Worm (Caenorhabditis elegans) whole organism, L4 larva: Measurements from ENCODE around the gene F37C12.14.

ENCODE experiments used
- F49E8.2 ChIP-seq: sonication (generic microtip); optimal IDR thresholded peaks from 2 replicates; lab custom pipeline; 2016; ENCODE audit warnings: missing compliant biosample characterization, mild to moderate bottlenecking, missing genetic modification characterization, borderline replicate concordance
- T20F7.1 ChIP-seq: fragments of 200-800 bp; sonication (Bioruptor generic); optimal IDR thresholded peaks from 2 replicates; lab custom pipeline; 2018; ENCODE audit warnings: mild to moderate bottlenecking, missing genetic modification characterization, missing compliant biosample characterization
- Y105C5A.15 ChIP-seq: fragments of 200-800 bp; sonication (Bioruptor generic); IDR thresholded peaks from 2 replicates; pipeline ENCODE4 v1.3.6; 2022; ENCODE audit warnings: missing genetic modification characterization, missing compliant biosample characterization
- Y48G9A.11 ChIP-seq: fragments of 200-800 bp; sonication (Bioruptor generic); IDR thresholded peaks from 2 replicates; pipeline ENCODE4 v1.3.6; 2022; ENCODE audit warnings: missing genetic modification reagents, missing genetic modification characterization, missing compliant biosample characterization
- Y75B8A.6 ChIP-seq: fragments of 200-800 bp; sonication (Bioruptor generic); IDR thresholded peaks from 2 replicates; pipeline ENCODE4 v1.3.6; 2022; ENCODE audit warnings: missing genetic modification reagents, missing genetic modification characterization, missing compliant biosample characterization
- ZK337.2 ChIP-seq: fragments of 200-800 bp; sonication (Bioruptor generic); IDR thresholded peaks from 2 replicates; pipeline ENCODE4 v1.3.6; 2022; ENCODE audit warnings: missing genetic modification reagents, missing genetic modification characterization, missing compliant biosample characterization
- ama-1 ChIP-seq: fragments of 150-350 bp; optimal IDR thresholded peaks from 2 replicates; lab custom pipeline; 2014; ENCODE audit warnings: inconsistent platforms, mixed read lengths
- arid-1 ChIP-seq: fragments of 200-800 bp; sonication (Bioruptor generic); conservative IDR thresholded peaks from 2 replicates; pipeline ENCODE4 v1.3.6; 2022; ENCODE audit warnings: missing genetic modification reagents, missing genetic modification characterization, missing compliant biosample characterization
- attf-4 ChIP-seq: sonication (generic microtip); optimal IDR thresholded peaks from 3 replicates; lab custom pipeline; 2017; ENCODE audit warnings: missing biosample characterization, missing genetic modification characterization
- ceh-44 ChIP-seq: fragments of 200-800 bp; sonication (Bioruptor generic); IDR thresholded peaks from 2 replicates; pipeline ENCODE4 v1.3.6; 2022; ENCODE audit warnings: missing genetic modification reagents, missing genetic modification characterization, missing compliant biosample characterization
- cey-2 ChIP-seq: sonication (generic microtip); optimal IDR thresholded peaks from 3 replicates; lab custom pipeline; 2017; ENCODE audit warnings: missing genetic modification characterization, mild to moderate bottlenecking, missing compliant biosample characterization, antibody characterized with exemption, borderline replicate concordance; ENCODE audit not compliant: insufficient read depth
- ctbp-1 ChIP-seq: fragments of 200-800 bp; sonication (Bioruptor generic); IDR thresholded peaks from 2 replicates; pipeline ENCODE4 v1.3.6; 2022; ENCODE audit warnings: missing genetic modification reagents, missing genetic modification characterization, missing compliant biosample characterization
- dve-1 ChIP-seq: sonication (generic microtip); optimal IDR thresholded peaks from 2 replicates; lab custom pipeline; 2017; ENCODE audit warnings: antibody characterized with exemption, mild to moderate bottlenecking, missing genetic modification characterization, missing compliant biosample characterization; ENCODE audit not compliant: insufficient read depth
- egl-27 ChIP-seq: sonication (generic microtip); optimal IDR thresholded peaks from 3 replicates; lab custom pipeline; 2017; ENCODE audit warnings: missing biosample characterization, missing genetic modification reagents, missing genetic modification characterization
- egl-43 ChIP-seq: fragments of 200-800 bp; sonication (Bioruptor generic); IDR thresholded peaks from 2 replicates; pipeline ENCODE4 v1.3.6; 2022; ENCODE audit warnings: missing genetic modification reagents, missing genetic modification characterization, missing compliant biosample characterization
- fkh-10 ChIP-seq: fragments of 150-350 bp; optimal IDR thresholded peaks from 2 replicates; lab custom pipeline; 2014; ENCODE audit warnings: missing biosample characterization, missing genetic modification reagents, missing genetic modification characterization
- hlh-11 ChIP-seq: fragments of 200-800 bp; sonication (Bioruptor generic); optimal IDR thresholded peaks from 2 replicates; lab custom pipeline; 2018; ENCODE audit warnings: mild to moderate bottlenecking, missing genetic modification characterization, missing compliant biosample characterization
- hlh-30 ChIP-seq: sonication (generic microtip); optimal IDR thresholded peaks from 2 replicates; lab custom pipeline; 2017; ENCODE audit warnings: antibody characterized with exemption, mild to moderate bottlenecking, missing genetic modification characterization, missing compliant biosample characterization; ENCODE audit not compliant: insufficient read depth
- lim-7 ChIP-seq: fragments of 200-800 bp; sonication (Bioruptor generic); IDR thresholded peaks from 2 replicates; pipeline ENCODE4 v1.3.6; 2022; ENCODE audit warnings: missing genetic modification characterization, missing compliant biosample characterization
- lin-1 ChIP-seq: fragments of 200-800 bp; sonication (Bioruptor generic); IDR thresholded peaks from 2 replicates; pipeline ENCODE4 v1.3.6; 2022; ENCODE audit warnings: missing genetic modification reagents, missing genetic modification characterization, missing compliant biosample characterization
- lin-13 ChIP-seq: fragments of 150-350 bp; optimal IDR thresholded peaks from 2 replicates; lab custom pipeline; 2014; ENCODE audit warnings: missing biosample characterization, missing genetic modification reagents, missing genetic modification characterization
- lin-38 ChIP-seq: fragments of 200-800 bp; sonication (Bioruptor generic); IDR thresholded peaks from 2 replicates; pipeline ENCODE4 v1.3.6; 2022; ENCODE audit warnings: missing genetic modification reagents, missing genetic modification characterization, missing compliant biosample characterization
- lsy-2 ChIP-seq, 2 experiments: fragments of 150-350 bp in 1 of 2; sonication (generic microtip) in 1 of 2; optimal IDR thresholded peaks; 2 replicates each; lab custom pipeline; 2014 to 2017; ENCODE audit warnings: missing biosample characterization in 2 of 2, missing genetic modification characterization in 2 of 2
- madf-5 ChIP-seq, 2 experiments: fragments of 200-800 bp; sonication (Bioruptor generic); IDR thresholded peaks; 2 replicates each; pipeline ENCODE4 v1.3.6; 2022; ENCODE audit warnings: missing compliant biosample characterization in 2 of 2, missing genetic modification characterization in 2 of 2
- mdt-29 ChIP-seq: fragments of 200-800 bp; sonication (Bioruptor generic); IDR thresholded peaks from 2 replicates; pipeline ENCODE4 v1.3.6; 2022; ENCODE audit warnings: missing genetic modification reagents, missing genetic modification characterization, missing compliant biosample characterization
- mes-2 ChIP-seq: sonication (generic microtip); optimal IDR thresholded peaks from 2 replicates; lab custom pipeline; 2016; ENCODE audit warnings: missing genotype, mild to moderate bottlenecking, missing genetic modification characterization, missing compliant biosample characterization; ENCODE audit not compliant: poor library complexity, severe bottlenecking
- nhr-237 ChIP-seq: sonication (generic microtip); optimal IDR thresholded peaks from 2 replicates; lab custom pipeline; 2017; ENCODE audit warnings: missing biosample characterization, missing genetic modification characterization
- pha-4 ChIP-seq, 2 experiments: fragments of 150-350 bp in 1 of 2; fragments of 200-800 bp in 1 of 2; sonication (Bioruptor generic) in 1 of 2; IDR thresholded peaks in 1 of 2; optimal IDR thresholded peaks in 1 of 2; 2 replicates each; pipeline versions ENCODE4 v1.3.6 to Lab custom; 2014 to 2022; ENCODE audit warnings: missing genetic modification characterization in 2 of 2, missing genetic modification reagents in 2 of 2, missing biosample characterization in 1 of 2, missing compliant biosample characterization in 1 of 2
- php-3 ChIP-seq: fragments of 200-800 bp; sonication (Bioruptor generic); IDR thresholded peaks from 2 replicates; pipeline ENCODE4 v1.3.6; 2022; ENCODE audit warnings: missing genetic modification reagents, missing genetic modification characterization, missing compliant biosample characterization
- pqm-1 ChIP-seq: sonication (generic microtip); optimal IDR thresholded peaks from 2 replicates; lab custom pipeline; 2017; ENCODE audit warnings: missing biosample characterization, missing genetic modification characterization
- saeg-2 ChIP-seq: fragments of 200-800 bp; sonication (Bioruptor generic); IDR thresholded peaks from 2 replicates; pipeline ENCODE4 v1.3.6; 2022; ENCODE audit warnings: missing genetic modification reagents, missing genetic modification characterization, missing compliant biosample characterization
- sdz-12 ChIP-seq: fragments of 200-800 bp; sonication (Bioruptor generic); optimal IDR thresholded peaks from 2 replicates; lab custom pipeline; 2018; ENCODE audit warnings: mild to moderate bottlenecking, missing genetic modification characterization, missing compliant biosample characterization
- set-16 ChIP-seq: fragments of 200-800 bp; sonication (Bioruptor generic); IDR thresholded peaks from 2 replicates; pipeline ENCODE4 v1.3.6; 2022; ENCODE audit warnings: missing genetic modification reagents, missing genetic modification characterization, missing compliant biosample characterization
- snpc-1.2 ChIP-seq: fragments of 200-800 bp; sonication (Bioruptor generic); IDR thresholded peaks from 2 replicates; pipeline ENCODE4 v1.3.6; 2022; ENCODE audit warnings: missing genetic modification reagents, missing genetic modification characterization, missing compliant biosample characterization
- tra-1 ChIP-seq: fragments of 200-800 bp; sonication (Bioruptor generic); IDR thresholded peaks from 2 replicates; pipeline ENCODE4 v1.3.6; 2022; ENCODE audit warnings: missing genetic modification reagents, missing genetic modification characterization, missing compliant biosample characterization
- unc-130 ChIP-seq: sonication (generic microtip); optimal IDR thresholded peaks from 2 replicates; lab custom pipeline; 2016; ENCODE audit warnings: missing genetic modification reagents, missing genetic modification characterization, missing compliant biosample characterization
- unc-62 ChIP-seq, 3 experiments: fragments of 150-350 bp in 1 of 3; sonication (generic microtip); optimal IDR thresholded peaks in 2 of 3; peaks in 1 of 3; 1 replicate in 1 of 3; 2 replicates in 2 of 3; lab custom pipeline; 2014 to 2017; ENCODE audit warnings: missing biosample characterization in 3 of 3, missing genetic modification characterization in 3 of 3, missing genetic modification reagents in 3 of 3, missing genotype in 1 of 3
- zfp-3 ChIP-seq: fragments of 200-800 bp; sonication (Bioruptor generic); conservative IDR thresholded peaks from 2 replicates; pipeline ENCODE4 v1.3.6; 2022; ENCODE audit warnings: missing genetic modification reagents, missing genetic modification characterization, missing compliant biosample characterization

F37C12.14 gene

DNA sequence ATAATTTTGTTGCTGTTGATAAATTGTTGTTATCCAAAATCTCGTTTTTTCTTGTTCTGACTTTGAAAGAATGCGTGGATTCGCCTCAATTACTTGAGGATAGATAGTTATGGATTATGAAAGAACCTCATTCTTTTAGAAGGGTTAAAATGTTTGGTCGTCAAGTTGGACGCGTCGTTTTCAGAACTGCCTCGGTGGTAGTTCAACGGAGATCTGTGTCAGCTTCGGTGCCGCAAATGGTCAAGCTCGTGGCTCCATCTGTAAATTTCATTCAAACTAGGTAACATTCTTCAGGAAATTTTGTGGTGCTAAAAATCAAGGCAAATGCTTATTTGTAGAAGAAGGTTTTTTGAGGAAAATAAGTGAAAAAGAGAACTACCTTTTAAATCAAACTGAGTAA lies 4.8 kb downstream of the F37C12.14 start, which contains the start of gene ndab-2:
Gene ndab-2 (plus strand): TSS at position 140 of the 400 bp plus-strand sequence.
- TF ChIP-seq ctbp-1 (0 out of 2 replicates have a peak, but pooled peaks have one; percentile 39), egl-43 (peak; percentile 67; the same call in 1 of the 2 replicates), lin-1 (GFP tag; lab: Robert Waterston, UW) (no peak), tra-1 (GFP tag; lab: Robert Waterston, UW) (no peak), unc-62 (GFP tag; optimal IDR thresholded peaks at IDR 0.05 in 1 of 2; lab: Kevin White, UChicago) (peak in 1 of 2 experiments; percentile 17), unc-62 (tag; optimal IDR thresholded peaks at IDR 0.05; lab: Kevin White, UChicago) (no peak), dve-1 (tag; lab: Kevin White, UChicago) (no peak), zfp-3 (GFP tag; lab: Robert Waterston, UW) (no peak), lim-7 (no peak; the same call in 1 of the 2 replicates), lsy-2 (tag; optimal IDR thresholded peaks at IDR 0.05; lab: Kevin White, UChicago) (peak in 1 of 2 experiments; percentile 14), Y75B8A.6 (no peak), Y48G9A.11 (GFP tag; lab: Robert Waterston, UW) (peak; percentile 51; the same call in 1 of the 2 replicates), Y105C5A.15 (GFP tag; lab: Robert Waterston, UW) (peak; percentile 69; the same call in 1 of the 2 replicates), ZK337.2 (no peak), saeg-2 (no peak), hlh-30 (no peak), pqm-1 (tag; lab: Kevin White, UChicago) (no peak), set-16 (GFP tag; lab: Robert Waterston, UW) (no peak), nhr-237 (tag; lab: Kevin White, UChicago) (no peak), cey-2 (no peak), ceh-44 (GFP tag; lab: Robert Waterston, UW) (no peak), mes-2 (tag; lab: Kevin White, UChicago) (peak; percentile 34), mdt-29 (GFP tag; lab: Robert Waterston, UW) (no peak), lin-38 (GFP tag; lab: Robert Waterston, UW) (peak; percentile 53), lin-13 (GFP tag; lab: Kevin White, UChicago) (no peak), sdz-12 (GFP tag; lab: Kevin White, UChicago) (no peak), fkh-10 (GFP tag; lab: Kevin White, UChicago) (no peak), php-3 (GFP tag; lab: Robert Waterston, UW) (no peak), F49E8.2 (tag; lab: Kevin White, UChicago) (no peak), snpc-1.2 (GFP tag; lab: Robert Waterston, UW) (peak; percentile 56; the same call in 1 of the 2 replicates), hlh-11 (no peak), attf-4 (tag; lab: Kevin White, UChicago) (no peak), arid-1 (GFP tag; lab: Robert Waterston, UW) (no peak), ama-1 (lab: Kevin White, UChicago) (peak; percentile 82), egl-27 (tag; lab: Kevin White, UChicago) (no peak), T20F7.1 (GFP tag; lab: Kevin White, UChicago) (no peak), madf-5 (GFP tag; IDR thresholded peaks at IDR 0.05; lab: Robert Waterston, UW) (0 out of 4 replicates have a peak, but pooled peaks have one; percentile 23 to 55), unc-130 (GFP tag; lab: Kevin White, UChicago) (no peak), pha-4 (GFP tag; IDR thresholded peaks at IDR 0.05; lab: Robert Waterston, UW) (peak; percentile 52), pha-4 (tag; optimal IDR thresholded peaks at IDR 0.05; lab: Kevin White, UChicago) (no peak)
- TF ChIP-seq, all 104 proteins: peak for 12
